Worm (Caenorhabditis elegans) whole organism, L4 larva: Measurements from ENCODE around the gene hrg-6.
A peak's percentile ranks its signal among the peaks of the same experiment; 100 is the strongest.

Experiments
- F26F4.8 ChIP-seq: fragments of 200-800 bp; sonication (Bioruptor generic); conservative IDR thresholded peaks from 2 replicates; pipeline ENCODE4 v1.3.6; 2022; ENCODE audit warnings: missing genetic modification characterization, missing compliant biosample characterization
- F37D6.2 ChIP-seq: sonication (generic microtip); optimal IDR thresholded peaks from 2 replicates; lab custom pipeline; 2016; ENCODE audit warnings: mild to moderate bottlenecking, missing genetic modification characterization, missing compliant biosample characterization
- F44E2.7 ChIP-seq: fragments of 200-800 bp; sonication (Bioruptor generic); IDR thresholded peaks from 2 replicates; pipeline ENCODE4 v2.1.2; 2022; ENCODE audit warnings: missing genetic modification characterization, missing compliant biosample characterization
- F49E8.2 ChIP-seq: sonication (generic microtip); optimal IDR thresholded peaks from 2 replicates; lab custom pipeline; 2016; ENCODE audit warnings: missing compliant biosample characterization, mild to moderate bottlenecking, missing genetic modification characterization, borderline replicate concordance
- T20F7.1 ChIP-seq: fragments of 200-800 bp; sonication (Bioruptor generic); optimal IDR thresholded peaks from 2 replicates; lab custom pipeline; 2018; ENCODE audit warnings: mild to moderate bottlenecking, missing genetic modification characterization, missing compliant biosample characterization
- T26A8.4 ChIP-seq: fragments of 200-800 bp; sonication (Bioruptor generic); IDR thresholded peaks from 2 replicates; pipeline ENCODE4 v1.3.6; 2022; ENCODE audit warnings: missing genetic modification characterization, missing compliant biosample characterization
- Y105C5A.15 ChIP-seq: fragments of 200-800 bp; sonication (Bioruptor generic); IDR thresholded peaks from 2 replicates; pipeline ENCODE4 v1.3.6; 2022; ENCODE audit warnings: missing genetic modification characterization, missing compliant biosample characterization
- ama-1 ChIP-seq: fragments of 150-350 bp; optimal IDR thresholded peaks from 2 replicates; lab custom pipeline; 2014; ENCODE audit warnings: inconsistent platforms, mixed read lengths
- ceh-20 ChIP-seq: fragments of 200-800 bp; sonication (Bioruptor generic); IDR thresholded peaks from 2 replicates; pipeline ENCODE4 v1.3.6; 2022; ENCODE audit warnings: missing genetic modification reagents, missing genetic modification characterization, missing compliant biosample characterization
- ceh-32 ChIP-seq: sonication (generic microtip); optimal IDR thresholded peaks from 2 replicates; lab custom pipeline; 2016; ENCODE audit warnings: mild to moderate bottlenecking, missing genetic modification characterization, missing compliant biosample characterization; ENCODE audit not compliant: poor library complexity
- ces-1 ChIP-seq: fragments of 150-350 bp; sonication (generic microtip); optimal IDR thresholded peaks from 4 replicates; lab custom pipeline; 2014; ENCODE audit warnings: missing biosample characterization, missing genetic modification reagents, missing genetic modification characterization
- cey-2 ChIP-seq: sonication (generic microtip); optimal IDR thresholded peaks from 3 replicates; lab custom pipeline; 2017; ENCODE audit warnings: missing genetic modification characterization, mild to moderate bottlenecking, missing compliant biosample characterization, antibody characterized with exemption, borderline replicate concordance; ENCODE audit not compliant: insufficient read depth
- ctbp-1 ChIP-seq: fragments of 200-800 bp; sonication (Bioruptor generic); IDR thresholded peaks from 2 replicates; pipeline ENCODE4 v1.3.6; 2022; ENCODE audit warnings: missing genetic modification reagents, missing genetic modification characterization, missing compliant biosample characterization
- daf-16 ChIP-seq, 3 experiments: sonication (generic microtip); optimal IDR thresholded peaks; 2 replicates each; lab custom pipeline; 2016 to 2017; ENCODE audit warnings: missing genetic modification characterization in 3 of 3, missing genetic modification reagents in 3 of 3, mild to moderate bottlenecking in 2 of 3, missing compliant biosample characterization in 2 of 3, missing biosample characterization in 1 of 3, moderate library complexity in 1 of 3
- daf-19 ChIP-seq: fragments of 200-800 bp; sonication (Bioruptor generic); conservative IDR thresholded peaks from 2 replicates; pipeline ENCODE4 v1.3.6; 2022; ENCODE audit warnings: missing genetic modification characterization, missing compliant biosample characterization
- daf-8 ChIP-seq: fragments of 200-800 bp; sonication (Bioruptor generic); IDR thresholded peaks from 2 replicates; pipeline ENCODE4 v1.3.6; 2022; ENCODE audit warnings: missing genetic modification characterization, missing compliant biosample characterization
- dmd-6 ChIP-seq: fragments of 200-800 bp; sonication (Bioruptor generic); IDR thresholded peaks from 2 replicates; pipeline ENCODE4 v1.3.6; 2022; ENCODE audit warnings: missing genetic modification reagents, missing genetic modification characterization, missing compliant biosample characterization
- dmd-9 ChIP-seq: fragments of 200-800 bp; sonication (Bioruptor generic); IDR thresholded peaks from 2 replicates; pipeline ENCODE4 v1.3.6; 2022; ENCODE audit warnings: missing genetic modification reagents, missing genetic modification characterization, missing compliant biosample characterization
- dpl-1 ChIP-seq: fragments of 150-350 bp; optimal IDR thresholded peaks from 2 replicates; lab custom pipeline; 2014; ENCODE audit warnings: missing biosample characterization, missing genetic modification reagents, missing genetic modification characterization
- dve-1 ChIP-seq: sonication (generic microtip); optimal IDR thresholded peaks from 2 replicates; lab custom pipeline; 2017; ENCODE audit warnings: antibody characterized with exemption, mild to moderate bottlenecking, missing genetic modification characterization, missing compliant biosample characterization; ENCODE audit not compliant: insufficient read depth
- egl-43 ChIP-seq: fragments of 200-800 bp; sonication (Bioruptor generic); IDR thresholded peaks from 2 replicates; pipeline ENCODE4 v1.3.6; 2022; ENCODE audit warnings: missing genetic modification reagents, missing genetic modification characterization, missing compliant biosample characterization
- gei-8 ChIP-seq: fragments of 200-800 bp; sonication (Bioruptor generic); optimal IDR thresholded peaks from 2 replicates; lab custom pipeline; 2018; ENCODE audit warnings: mild to moderate bottlenecking, missing genetic modification characterization, missing compliant biosample characterization
- hif-1 ChIP-seq, 2 experiments: sonication (generic microtip); optimal IDR thresholded peaks; 2 replicates each; lab custom pipeline; 2016 to 2017; ENCODE audit warnings: missing compliant biosample characterization in 2 of 2, missing genetic modification characterization in 2 of 2, missing genetic modification reagents in 2 of 2, missing genotype in 2 of 2, mild to moderate bottlenecking in 1 of 2
- hlh-30 ChIP-seq: sonication (generic microtip); optimal IDR thresholded peaks from 2 replicates; lab custom pipeline; 2017; ENCODE audit warnings: antibody characterized with exemption, mild to moderate bottlenecking, missing genetic modification characterization, missing compliant biosample characterization; ENCODE audit not compliant: insufficient read depth
- jun-1 ChIP-seq: fragments of 150-350 bp; optimal IDR thresholded peaks from 2 replicates; lab custom pipeline; 2014; ENCODE audit warnings: missing biosample characterization, missing genetic modification reagents, missing genetic modification characterization
- lim-7 ChIP-seq: fragments of 200-800 bp; sonication (Bioruptor generic); IDR thresholded peaks from 2 replicates; pipeline ENCODE4 v1.3.6; 2022; ENCODE audit warnings: missing genetic modification characterization, missing compliant biosample characterization
- lin-1 ChIP-seq: fragments of 200-800 bp; sonication (Bioruptor generic); IDR thresholded peaks from 2 replicates; pipeline ENCODE4 v1.3.6; 2022; ENCODE audit warnings: missing genetic modification reagents, missing genetic modification characterization, missing compliant biosample characterization
- lin-29 ChIP-seq: fragments of 200-800 bp; sonication (Bioruptor generic); IDR thresholded peaks from 2 replicates; pipeline ENCODE4 v1.3.6; 2022; ENCODE audit warnings: missing genetic modification reagents, missing genetic modification characterization, missing compliant biosample characterization
- lin-38 ChIP-seq: fragments of 200-800 bp; sonication (Bioruptor generic); IDR thresholded peaks from 2 replicates; pipeline ENCODE4 v1.3.6; 2022; ENCODE audit warnings: missing genetic modification reagents, missing genetic modification characterization, missing compliant biosample characterization
- lin-39 ChIP-seq: fragments of 150-350 bp; optimal IDR thresholded peaks from 2 replicates; lab custom pipeline; 2014; ENCODE audit warnings: missing biosample characterization, missing genetic modification reagents, missing genetic modification characterization
- lir-3 ChIP-seq: sonication (generic microtip); optimal IDR thresholded peaks from 2 replicates; lab custom pipeline; 2016; ENCODE audit warnings: mild to moderate bottlenecking, missing genetic modification characterization, missing compliant biosample characterization
- mdl-1 ChIP-seq, 2 experiments: fragments of 150-350 bp in 1 of 2; sonication (generic microtip) in 1 of 2; optimal IDR thresholded peaks; 2 replicates each; lab custom pipeline; 2014 to 2017; ENCODE audit warnings: missing biosample characterization in 2 of 2, missing genetic modification characterization in 2 of 2
- mes-2 ChIP-seq: sonication (generic microtip); optimal IDR thresholded peaks from 2 replicates; lab custom pipeline; 2016; ENCODE audit warnings: missing genotype, mild to moderate bottlenecking, missing genetic modification characterization, missing compliant biosample characterization; ENCODE audit not compliant: poor library complexity, severe bottlenecking
- mxl-2 ChIP-seq: fragments of 200-800 bp; sonication (Bioruptor generic); conservative IDR thresholded peaks from 2 replicates; pipeline ENCODE4 v1.3.6; 2022; ENCODE audit warnings: missing genetic modification reagents, missing genetic modification characterization, missing compliant biosample characterization
- mxl-3 ChIP-seq: fragments of 200-800 bp; sonication (Bioruptor generic); optimal IDR thresholded peaks from 2 replicates; lab custom pipeline; 2018; ENCODE audit warnings: mild to moderate bottlenecking, missing genetic modification characterization, missing compliant biosample characterization
- nhr-102 ChIP-seq: sonication (generic microtip); optimal IDR thresholded peaks from 2 replicates; lab custom pipeline; 2016; ENCODE audit warnings: mild to moderate bottlenecking, missing genetic modification characterization, moderate library complexity, missing compliant biosample characterization
- nhr-25 ChIP-seq: sonication (generic microtip); optimal IDR thresholded peaks from 2 replicates; lab custom pipeline; 2017; ENCODE audit warnings: missing genetic modification characterization, mild to moderate bottlenecking, missing compliant biosample characterization, antibody characterized with exemption, moderate library complexity, borderline replicate concordance; ENCODE audit not compliant: insufficient read depth
- nhr-48 ChIP-seq: sonication (generic microtip); optimal IDR thresholded peaks from 2 replicates; lab custom pipeline; 2016; ENCODE audit warnings: mild to moderate bottlenecking, missing genetic modification characterization, missing compliant biosample characterization
- nhr-6 ChIP-seq: fragments of 150-350 bp; optimal IDR thresholded peaks from 2 replicates; lab custom pipeline; 2014; ENCODE audit warnings: missing biosample characterization, missing genetic modification characterization
- pqm-1 ChIP-seq: sonication (generic microtip); optimal IDR thresholded peaks from 2 replicates; lab custom pipeline; 2017; ENCODE audit warnings: missing biosample characterization, missing genetic modification characterization
- rbr-2 ChIP-seq: sonication (generic microtip); optimal IDR thresholded peaks from 2 replicates; lab custom pipeline; 2016; ENCODE audit warnings: missing genotype, missing genetic modification characterization, missing compliant biosample characterization
- spr-3 ChIP-seq: fragments of 200-800 bp; sonication (Bioruptor generic); optimal IDR thresholded peaks from 2 replicates; lab custom pipeline; 2018; ENCODE audit warnings: mild to moderate bottlenecking, missing genetic modification characterization, missing compliant biosample characterization
- tag-97 ChIP-seq: fragments of 200-800 bp; sonication (Bioruptor generic); IDR thresholded peaks from 2 replicates; pipeline ENCODE4 v1.3.6; 2022; ENCODE audit warnings: missing genetic modification characterization, missing compliant biosample characterization
- unc-130 ChIP-seq: sonication (generic microtip); optimal IDR thresholded peaks from 2 replicates; lab custom pipeline; 2016; ENCODE audit warnings: missing genetic modification reagents, missing genetic modification characterization, missing compliant biosample characterization
- unc-62 ChIP-seq, 3 experiments: fragments of 150-350 bp in 1 of 3; sonication (generic microtip); optimal IDR thresholded peaks in 2 of 3; peaks in 1 of 3; 1 replicate in 1 of 3; 2 replicates in 2 of 3; lab custom pipeline; 2014 to 2017; ENCODE audit warnings: missing biosample characterization in 3 of 3, missing genetic modification characterization in 3 of 3, missing genetic modification reagents in 3 of 3, missing genotype in 1 of 3
- zfp-3 ChIP-seq: fragments of 200-800 bp; sonication (Bioruptor generic); conservative IDR thresholded peaks from 2 replicates; pipeline ENCODE4 v1.3.6; 2022; ENCODE audit warnings: missing genetic modification reagents, missing genetic modification characterization, missing compliant biosample characterization
- zip-2 ChIP-seq: fragments of 150-350 bp; optimal IDR thresholded peaks from 2 replicates; lab custom pipeline; 2014; ENCODE audit warnings: missing biosample characterization, missing genetic modification characterization
- ztf-11 ChIP-seq: fragments of 150-350 bp; optimal IDR thresholded peaks from 2 replicates; lab custom pipeline; 2014; ENCODE audit warnings: missing biosample characterization, missing genetic modification characterization

The hrg-6 gene

ce11 chrIV:11080823-11081285 is 48.5 kb downstream of the hrg-6 start, which contains the start of gene atg-7:
Gene atg-7, minus strand, starts transcription at chrIV:11081055.
- TF ChIP-seq F44E2.7 = no peak
- TF ChIP-seq jun-1 (tag; lab: Kevin White, UChicago) = no peak
- TF ChIP-seq unc-62 (GFP tag; optimal IDR thresholded peaks at IDR 0.05 in 1 of 2; lab: Kevin White, UChicago) = peak in 1 of 2 experiments; percentile 77
- TF ChIP-seq unc-62 (tag; optimal IDR thresholded peaks at IDR 0.05; lab: Kevin White, UChicago) = no peak
- TF ChIP-seq ztf-11 (tag; lab: Kevin White, UChicago) = no peak
- TF ChIP-seq nhr-48 (tag; lab: Kevin White, UChicago) = no peak
- TF ChIP-seq mxl-3 = no peak
- TF ChIP-seq dmd-9 (GFP tag; lab: Robert Waterston, UW) = no peak
- peak; percentile 25 for TF ChIP-seq gei-8
- no peak for TF ChIP-seq lir-3 (tag; lab: Kevin White, UChicago)
- no peak for TF ChIP-seq daf-8 (GFP tag; lab: Robert Waterston, UW)
- TF ChIP-seq ceh-20 (GFP tag; lab: Robert Waterston, UW) = no peak
- no peak for TF ChIP-seq mxl-2 (GFP tag; lab: Robert Waterston, UW)
- TF ChIP-seq pqm-1 (tag; lab: Kevin White, UChicago) = no peak
- TF ChIP-seq ceh-32 (tag; lab: Kevin White, UChicago) = no peak
- no peak for TF ChIP-seq daf-19 (GFP tag; lab: Robert Waterston, UW)
- TF ChIP-seq nhr-25 (tag; lab: Kevin White, UChicago) = no peak
- TF ChIP-seq nhr-6 = no peak
- TF ChIP-seq mdl-1 (tag; optimal IDR thresholded peaks at IDR 0.05; lab: Kevin White, UChicago) = peak in 1 of 2 experiments; percentile 5
- no peak for TF ChIP-seq dpl-1 (GFP tag; lab: Kevin White, UChicago)
- no peak for TF ChIP-seq unc-130 (GFP tag; lab: Kevin White, UChicago)
- no peak for TF ChIP-seq hlh-30 (tag; lab: Kevin White, UChicago)
- TF ChIP-seq lin-38 = 0 out of 2 replicates have a peak, but pooled peaks have one; percentile 24
- TF ChIP-seq cey-2 (tag; lab: Kevin White, UChicago) = no peak
- no peak for TF ChIP-seq egl-43 (GFP tag; lab: Robert Waterston, UW)
- TF ChIP-seq T26A8.4 (GFP tag; lab: Robert Waterston, UW) = peak; percentile 71
- no peak for TF ChIP-seq F37D6.2 (tag; lab: Kevin White, UChicago)
- TF ChIP-seq T20F7.1 (GFP tag; lab: Kevin White, UChicago) = no peak
- peak; percentile 22; the same call in 1 of the 2 replicates for TF ChIP-seq lin-29 (GFP tag; lab: Robert Waterston, UW)
- TF ChIP-seq nhr-102 (tag; lab: Kevin White, UChicago) = peak; percentile 17
- peak; percentile 44 for TF ChIP-seq zip-2
- TF ChIP-seq zfp-3 (GFP tag; lab: Robert Waterston, UW) = peak; percentile 69; the same call in 1 of the 2 replicates
- no peak for TF ChIP-seq F49E8.2 (tag; lab: Kevin White, UChicago)
- TF ChIP-seq dve-1 (tag; lab: Kevin White, UChicago) = peak; percentile 61
- TF ChIP-seq rbr-2 (tag; lab: Kevin White, UChicago) = no peak
- TF ChIP-seq mes-2 (tag; lab: Kevin White, UChicago) = no peak
- TF ChIP-seq ctbp-1 = 0 out of 2 replicates have a peak, but pooled peaks have one; percentile 25
- peak; percentile 70 for TF ChIP-seq spr-3 (GFP tag; lab: Kevin White, UChicago)
- no peak for TF ChIP-seq lin-1 (GFP tag; lab: Robert Waterston, UW)
- no peak for TF ChIP-seq ces-1 (GFP tag; lab: Kevin White, UChicago)
- TF ChIP-seq F26F4.8 = no peak
- peak; percentile 83 for TF ChIP-seq ama-1 (lab: Kevin White, UChicago)
- TF ChIP-seq Y105C5A.15 (GFP tag; lab: Robert Waterston, UW) = no peak
- TF ChIP-seq daf-16 (GFP tag; optimal IDR thresholded peaks at IDR 0.05; lab: Kevin White, UChicago) = no peak
- peak; percentile 51 for TF ChIP-seq daf-16 (tag; optimal IDR thresholded peaks at IDR 0.05; lab: Kevin White, UChicago)
- peak in 1 of 2 experiments; percentile 10 for TF ChIP-seq hif-1 (tag; optimal IDR thresholded peaks at IDR 0.05; lab: Kevin White, UChicago)
- TF ChIP-seq dmd-6 (GFP tag; lab: Robert Waterston, UW) = peak; percentile 13; the same call in 1 of the 2 replicates
- no peak for TF ChIP-seq lim-7 (GFP tag; lab: Robert Waterston, UW)
- TF ChIP-seq lin-39 (tag; lab: Kevin White, UChicago) = no peak
- TF ChIP-seq tag-97 = no peak
